Worm (Caenorhabditis elegans) whole organism, L3 larva: Measurements from ENCODE around the gene ddx-19.
A peak's percentile ranks its signal among the peaks of the same experiment; 100 is the strongest.

Experiments used
- R02D3.7 ChIP-seq: fragments of 150-350 bp; optimal IDR thresholded peaks from 2 replicates; lab custom pipeline; 2014; ENCODE audit warnings: missing biosample characterization, missing genetic modification characterization
- ama-1 ChIP-seq: fragments of 150-350 bp; optimal IDR thresholded peaks from 2 replicates; lab custom pipeline; 2018
- daf-12 ChIP-seq: fragments of 150-350 bp; optimal IDR thresholded peaks from 2 replicates; lab custom pipeline; 2014; ENCODE audit warnings: missing biosample characterization, missing genetic modification reagents, missing genetic modification characterization
- elt-1 ChIP-seq: fragments of 150-350 bp; optimal IDR thresholded peaks from 2 replicates; lab custom pipeline; 2014; ENCODE audit warnings: missing biosample characterization, missing genetic modification characterization
- elt-2 ChIP-seq: sonication (generic microtip); optimal IDR thresholded peaks from 2 replicates; lab custom pipeline; 2016; ENCODE audit warnings: missing genetic modification reagents, mild to moderate bottlenecking, missing genetic modification characterization, missing compliant biosample characterization
- fos-1 ChIP-seq: fragments of 150-350 bp; optimal IDR thresholded peaks from 2 replicates; lab custom pipeline; 2014; ENCODE audit warnings: missing biosample characterization, missing genetic modification characterization
- nhr-11 ChIP-seq: fragments of 150-350 bp; optimal IDR thresholded peaks from 2 replicates; lab custom pipeline; 2014; ENCODE audit warnings: missing biosample characterization, missing genetic modification characterization
- nhr-237 ChIP-seq: fragments of 150-350 bp; optimal IDR thresholded peaks from 2 replicates; lab custom pipeline; 2014; ENCODE audit warnings: missing biosample characterization, missing genetic modification characterization
- nhr-77 ChIP-seq: fragments of 150-350 bp; optimal IDR thresholded peaks from 2 replicates; lab custom pipeline; 2014; ENCODE audit warnings: missing biosample characterization, missing genetic modification characterization
- tbx-2 ChIP-seq: sonication (generic microtip); optimal IDR thresholded peaks from 2 replicates; lab custom pipeline; 2016; ENCODE audit warnings: mild to moderate bottlenecking, missing genetic modification characterization, missing compliant biosample characterization
- unc-39 ChIP-seq: sonication (generic microtip); optimal IDR thresholded peaks from 4 replicates; lab custom pipeline; 2017; ENCODE audit warnings: missing biosample characterization, missing genetic modification characterization

- TF ChIP-seq elt-1 (tag; lab: Kevin White, UChicago) (no peak), ama-1 (lab: Kevin White, UChicago) (no peak), nhr-11 (no peak), fos-1 (tag; lab: Kevin White, UChicago) (no peak), elt-2 (tag; lab: Kevin White, UChicago) (peak; percentile 21), daf-12 (tag; lab: Kevin White, UChicago) (no peak), unc-39 (no peak), nhr-77 (tag; lab: Kevin White, UChicago) (no peak), tbx-2 (tag; lab: Kevin White, UChicago) (no peak), nhr-237 (tag; lab: Kevin White, UChicago) (no peak), R02D3.7 (tag; lab: Kevin White, UChicago) (no peak)
These were observed 11.2 kb downstream of the ddx-19 start for ce11 chrII:8895895-8896294.
